Worm (Caenorhabditis elegans): ENCODE measurements around the gene Y116A8C.470.
"Not testable (repeated sequence)": the region's sequence is repeated elsewhere in the genome, so short reads cannot be mapped to it uniquely, and the experiment has no call there.

Y116A8C.470 gene

ce11 chrIV:16898205-16898604 is 20.9 kb downstream of the Y116A8C.470 start:
- no peak for TF ChIP-seq snu-23 (GFP tag; optimal IDR thresholded peaks at IDR 0.05)
- TF ChIP-seq mef-2 (tag; optimal IDR thresholded peaks at IDR 0.05), result no peak
- TF ChIP-seq xbp-1 (tag; optimal IDR thresholded peaks at IDR 0.05), result no peak
- no peak for TF ChIP-seq tlp-1 (tag; optimal IDR thresholded peaks at IDR 0.05)
- TF ChIP-seq nhr-71 (tag; optimal IDR thresholded peaks at IDR 0.05), result no peak
- no peak for TF ChIP-seq ceh-63 (GFP tag; optimal IDR thresholded peaks at IDR 0.05)
- TF ChIP-seq pqm-1 (tag; optimal IDR thresholded peaks at IDR 0.05), result no peak
- no peak for TF ChIP-seq nhr-12 (tag; optimal IDR thresholded peaks at IDR 0.05)
- no peak for TF ChIP-seq Y116A8C.19 (tag; optimal IDR thresholded peaks at IDR 0.05; ENCODE audit: borderline replicate concordance)
- TF ChIP-seq egl-13 (tag; optimal IDR thresholded peaks at IDR 0.05), result no peak
- TF ChIP-seq elt-2 (tag; optimal IDR thresholded peaks at IDR 0.05), result no peak
- no peak for TF ChIP-seq nhr-90 (tag; optimal IDR thresholded peaks at IDR 0.05; ENCODE audit: poor library complexity)
- TF ChIP-seq nhr-85 (tag), result no peak
- no peak for TF ChIP-seq mdl-1 (tag; optimal IDR thresholded peaks at IDR 0.05)
- TF ChIP-seq sox-4 (tag; optimal IDR thresholded peaks at IDR 0.05), result no peak
- no peak for TF ChIP-seq rnt-1 (tag; optimal IDR thresholded peaks at IDR 0.05)
- no peak for TF ChIP-seq egl-27 (tag; optimal IDR thresholded peaks at IDR 0.05)
- TF ChIP-seq swsn-7 (tag; optimal IDR thresholded peaks at IDR 0.05), result no peak
- no peak for TF ChIP-seq sptf-1 (tag; optimal IDR thresholded peaks at IDR 0.05)

- TF ChIP-seq C04F5.9 (tag; optimal IDR thresholded peaks at IDR 0.05); tlp-1 (tag; optimal IDR thresholded peaks at IDR 0.05); mab-9 (GFP tag; IDR thresholded peaks at IDR 0.05): not testable (repeated sequence)
Measured at ce11 chrIV:16895288-16895687, 23.8 kb downstream of the Y116A8C.470 start, which contains the start of gene T06A10.2. Gene T06A10.2 (plus strand): TSS chrIV:16895588.

ce11 chrIV:16888580-16888979 is 30.5 kb downstream of the Y116A8C.470 start:
- TF ChIP-seq mep-1 (tag; optimal IDR thresholded peaks at IDR 0.05) (no peak), lir-3 (tag; optimal IDR thresholded peaks at IDR 0.05; ENCODE audit: poor library complexity) (no peak), efl-3 (GFP tag; optimal IDR thresholded peaks at IDR 0.05) (no peak), hpl-2 (GFP tag; optimal IDR thresholded peaks at IDR 0.05) (no peak), aha-1 (tag; optimal IDR thresholded peaks at IDR 0.05) (no peak), nhr-12 (tag; optimal IDR thresholded peaks at IDR 0.05) (no peak), unc-30 (tag; optimal IDR thresholded peaks at IDR 0.05) (no peak), irx-1 (tag; optimal IDR thresholded peaks at IDR 0.05) (no peak), pqm-1 (tag; optimal IDR thresholded peaks at IDR 0.05) (no peak), fos-1 (tag; optimal IDR thresholded peaks at IDR 0.05) (no peak), pax-3 (tag; optimal IDR thresholded peaks at IDR 0.05) (no peak), sox-4 (tag; optimal IDR thresholded peaks at IDR 0.05) (no peak), nhr-71 (tag; optimal IDR thresholded peaks at IDR 0.05) (no peak), snpc-4 (tag; optimal IDR thresholded peaks at IDR 0.05) (no peak), nhr-90 (tag; optimal IDR thresholded peaks at IDR 0.05; ENCODE audit: poor library complexity) (no peak), lin-39 (tag; optimal IDR thresholded peaks at IDR 0.05) (no peak)

All from whole organism, L1 larva.